Fruit fly (Drosophila melanogaster): ENCODE results near the gene CG12229.

Gene CG12229

DNA sequence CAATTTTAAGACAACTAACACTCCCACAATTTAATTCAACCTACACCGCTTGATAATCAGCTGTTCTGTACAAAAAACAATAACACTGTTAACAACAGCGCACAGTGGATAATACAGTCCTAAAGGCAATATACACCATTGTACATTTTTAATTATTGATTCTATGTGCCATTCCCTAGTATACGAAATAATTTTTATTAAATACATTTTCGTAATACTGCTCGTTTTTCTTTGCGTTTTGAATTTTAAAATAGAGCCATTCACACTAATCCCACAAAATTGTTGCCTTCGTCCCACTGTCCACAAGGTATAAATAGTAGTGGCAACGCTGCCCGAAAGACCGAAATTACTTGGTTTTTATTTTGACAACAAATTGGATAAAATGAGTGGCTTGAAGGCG is 2.7 kb downstream of the CG12229 start, which contains the start of the genes Coq4 and CG32176 (continued):
- peak; percentile 68 for TF ChIP-seq CG3995 (GFP tag; optimal IDR thresholded peaks at IDR 0.05)
- peak; percentile 99 for TF ChIP-seq Xrp1 (GFP tag; IDR thresholded peaks at IDR 0.05)
- TF ChIP-seq ftz-f1 (GFP tag; optimal IDR thresholded peaks at IDR 0.05): peak; percentile 82
- TF ChIP-seq BtbVII (GFP tag; optimal IDR thresholded peaks at IDR 0.05): peak; percentile 94
- TF ChIP-seq HLH54F (GFP tag; optimal IDR thresholded peaks at IDR 0.05): peak; percentile 99
- TF ChIP-seq pzg (GFP tag; optimal IDR thresholded peaks at IDR 0.05): peak; percentile 69
- TF ChIP-seq CG13624 (GFP tag; optimal IDR thresholded peaks at IDR 0.05): peak; percentile 98
- peak; percentile 97 for TF ChIP-seq dmrt11E (tag; optimal IDR thresholded peaks at IDR 0.05)
- TF ChIP-seq CG15696 (tag; optimal IDR thresholded peaks at IDR 0.05): peak; percentile 98
- peak; percentile 93 for TF ChIP-seq Sox100B (GFP tag; optimal IDR thresholded peaks at IDR 0.05)
- TF ChIP-seq CG2889 (GFP tag; IDR thresholded peaks at IDR 0.05): peak; percentile 97
- peak; percentile 99 for TF ChIP-seq tin (GFP tag; optimal IDR thresholded peaks at IDR 0.05)
- peak; percentile 97 for TF ChIP-seq CG11695 (GFP tag; IDR thresholded peaks at IDR 0.05)
- peak; percentile 92 for TF ChIP-seq CG10431 (GFP tag; optimal IDR thresholded peaks at IDR 0.05)
- peak; percentile 88 for TF ChIP-seq CG7271 (tag; optimal IDR thresholded peaks at IDR 0.05)
- TF ChIP-seq Meics (GFP tag; optimal IDR thresholded peaks at IDR 0.05): peak; percentile 97
- TF ChIP-seq bab2 (GFP tag; optimal IDR thresholded peaks at IDR 0.05): peak; percentile 98
- TF ChIP-seq tna (GFP tag; IDR thresholded peaks at IDR 0.05; ENCODE audit: partially characterized antibody): 0 out of 2 replicates have a peak, but pooled peaks have one; percentile 45
- TF ChIP-seq CG30020 (tag; optimal IDR thresholded peaks at IDR 0.05): peak; percentile 86
- peak; percentile 96 for TF ChIP-seq B-H1 (GFP tag; IDR thresholded peaks at IDR 0.05)
- peak; percentile 99 for TF ChIP-seq pho (GFP tag; optimal IDR thresholded peaks at IDR 0.05)
- peak; percentile 96 for TF ChIP-seq HHEX (GFP tag; optimal IDR thresholded peaks at IDR 0.05)
- TF ChIP-seq CG9609 (GFP tag; optimal IDR thresholded peaks at IDR 0.05): peak; percentile 98
- peak; percentile 7 for TF ChIP-seq CG15479 (GFP tag; optimal IDR thresholded peaks at IDR 0.05)
- peak; percentile 71 for TF ChIP-seq CG14965 (GFP tag; optimal IDR thresholded peaks at IDR 0.05; ENCODE audit: borderline replicate concordance)
- TF ChIP-seq Pdp1 (GFP tag; optimal IDR thresholded peaks at IDR 0.05): peak; percentile 96 to 99
- peak; percentile 97 for TF ChIP-seq CG14050 (GFP tag; IDR thresholded peaks at IDR 0.05)
- TF ChIP-seq BEAF-32 (GFP tag; optimal IDR thresholded peaks at IDR 0.05): peak; percentile 40
- TF ChIP-seq cato (GFP tag; optimal IDR thresholded peaks at IDR 0.05; ENCODE audit: borderline replicate concordance): peak; percentile 96
- peak; percentile 97 for TF ChIP-seq fd3F (GFP tag; optimal IDR thresholded peaks at IDR 0.05)
- TF ChIP-seq az2 (GFP tag; optimal IDR thresholded peaks at IDR 0.05): peak; percentile 99
- peak; percentile 85 for TF ChIP-seq CG31365 (tag; optimal IDR thresholded peaks at IDR 0.05)
- TF ChIP-seq Blimp-1 (GFP tag; optimal IDR thresholded peaks at IDR 0.05): peak; percentile 96
- peak; percentile 95 for TF ChIP-seq CG33557 (GFP tag; optimal IDR thresholded peaks at IDR 0.05)
- peak in 1 of 3 experiments; percentile 96 for TF ChIP-seq lola (GFP tag; optimal IDR thresholded peaks at IDR 0.05)
- peak; percentile 98 for TF ChIP-seq CG10462 (GFP tag; optimal IDR thresholded peaks at IDR 0.05)
- TF ChIP-seq yki (optimal IDR thresholded peaks at IDR 0.05): no peak
- peak; percentile 93 for TF ChIP-seq Neu2 (GFP tag; optimal IDR thresholded peaks at IDR 0.05; ENCODE audit: borderline replicate concordance)
- TF ChIP-seq CG11093 (GFP tag; IDR thresholded peaks at IDR 0.05): peak; percentile 96
- peak; percentile 88 for TF ChIP-seq Myb (GFP tag; optimal IDR thresholded peaks at IDR 0.05)
- TF ChIP-seq CkIIα-i1 (GFP tag; IDR thresholded peaks at IDR 0.05): peak; percentile 84
- TF ChIP-seq Dip3 (GFP tag; optimal IDR thresholded peaks at IDR 0.05): peak; percentile 98
- no peak for TF ChIP-seq chinmo (GFP tag; IDR thresholded peaks at IDR 0.05; ENCODE audit: partially characterized antibody)
- peak; percentile 80 for TF ChIP-seq GATAe (GFP tag; conservative IDR thresholded peaks at IDR 0.05)
- peak; percentile 97 for TF ChIP-seq so (GFP tag; IDR thresholded peaks at IDR 0.05)
- TF ChIP-seq sug (tag; optimal IDR thresholded peaks at IDR 0.05): peak; percentile 96
- peak; percentile 95 for TF ChIP-seq CG4328 (GFP tag; optimal IDR thresholded peaks at IDR 0.05)
- TF ChIP-seq zf30C (GFP tag; optimal IDR thresholded peaks at IDR 0.05): peak; percentile 16
- peak; percentile 94 for TF ChIP-seq Ravus (GFP tag; IDR thresholded peaks at IDR 0.05)
- TF ChIP-seq CG13287 (GFP tag; IDR thresholded peaks at IDR 0.05; ENCODE audit: partially characterized antibody): peak; percentile 79
